Worm (Caenorhabditis elegans) whole organism, L4 larva: ENCODE results near the gene pas-6.

ENCODE experiments used
- D1046.2 ChIP-seq: fragments of 200-800 bp; sonication (Bioruptor generic); IDR thresholded peaks from 2 replicates; pipeline ENCODE4 v1.3.6; 2022; ENCODE audit warnings: missing genetic modification characterization, missing compliant biosample characterization
- R02D3.7 ChIP-seq: fragments of 150-350 bp; sonication (generic microtip); optimal IDR thresholded peaks from 3 replicates; lab custom pipeline; 2014; ENCODE audit warnings: missing biosample characterization, missing genetic modification characterization
- T20F7.1 ChIP-seq: fragments of 200-800 bp; sonication (Bioruptor generic); optimal IDR thresholded peaks from 2 replicates; lab custom pipeline; 2018; ENCODE audit warnings: mild to moderate bottlenecking, missing genetic modification characterization, missing compliant biosample characterization
- Y105C5A.15 ChIP-seq: fragments of 200-800 bp; sonication (Bioruptor generic); IDR thresholded peaks from 2 replicates; pipeline ENCODE4 v1.3.6; 2022; ENCODE audit warnings: missing genetic modification characterization, missing compliant biosample characterization
- Y48G9A.11 ChIP-seq: fragments of 200-800 bp; sonication (Bioruptor generic); IDR thresholded peaks from 2 replicates; pipeline ENCODE4 v1.3.6; 2022; ENCODE audit warnings: missing genetic modification reagents, missing genetic modification characterization, missing compliant biosample characterization
- ZK546.5 ChIP-seq, 2 experiments: sonication (generic microtip); optimal IDR thresholded peaks; 2 replicates each; lab custom pipeline; 2017; ENCODE audit warnings: missing biosample characterization in 2 of 2, missing genetic modification characterization in 2 of 2
- ama-1 ChIP-seq: fragments of 150-350 bp; optimal IDR thresholded peaks from 2 replicates; lab custom pipeline; 2014; ENCODE audit warnings: inconsistent platforms, mixed read lengths
- arid-1 ChIP-seq: fragments of 200-800 bp; sonication (Bioruptor generic); conservative IDR thresholded peaks from 2 replicates; pipeline ENCODE4 v1.3.6; 2022; ENCODE audit warnings: missing genetic modification reagents, missing genetic modification characterization, missing compliant biosample characterization
- ceh-20 ChIP-seq: fragments of 200-800 bp; sonication (Bioruptor generic); IDR thresholded peaks from 2 replicates; pipeline ENCODE4 v1.3.6; 2022; ENCODE audit warnings: missing genetic modification reagents, missing genetic modification characterization, missing compliant biosample characterization
- ceh-62 ChIP-seq: sonication (generic microtip); optimal IDR thresholded peaks from 2 replicates; lab custom pipeline; 2017; ENCODE audit warnings: missing biosample characterization, missing genetic modification characterization
- dmd-6 ChIP-seq: fragments of 200-800 bp; sonication (Bioruptor generic); IDR thresholded peaks from 2 replicates; pipeline ENCODE4 v1.3.6; 2022; ENCODE audit warnings: missing genetic modification reagents, missing genetic modification characterization, missing compliant biosample characterization
- dmd-8 ChIP-seq: fragments of 200-800 bp; sonication (Bioruptor generic); IDR thresholded peaks from 2 replicates; pipeline ENCODE4 v1.3.6; 2022; ENCODE audit warnings: missing genetic modification characterization, missing compliant biosample characterization
- dve-1 ChIP-seq: sonication (generic microtip); optimal IDR thresholded peaks from 2 replicates; lab custom pipeline; 2017; ENCODE audit warnings: antibody characterized with exemption, mild to moderate bottlenecking, missing genetic modification characterization, missing compliant biosample characterization; ENCODE audit not compliant: insufficient read depth
- egl-43 ChIP-seq: fragments of 200-800 bp; sonication (Bioruptor generic); IDR thresholded peaks from 2 replicates; pipeline ENCODE4 v1.3.6; 2022; ENCODE audit warnings: missing genetic modification reagents, missing genetic modification characterization, missing compliant biosample characterization
- hlh-30 ChIP-seq: sonication (generic microtip); optimal IDR thresholded peaks from 2 replicates; lab custom pipeline; 2017; ENCODE audit warnings: antibody characterized with exemption, mild to moderate bottlenecking, missing genetic modification characterization, missing compliant biosample characterization; ENCODE audit not compliant: insufficient read depth
- hmg-1.1 ChIP-seq: fragments of 200-800 bp; sonication (Bioruptor generic); IDR thresholded peaks from 2 replicates; pipeline ENCODE4 v1.3.6; 2022; ENCODE audit warnings: missing genetic modification reagents, missing genetic modification characterization, missing compliant biosample characterization
- lin-15B ChIP-seq: fragments of 150-350 bp; sonication (generic microtip); optimal IDR thresholded peaks from 3 replicates; lab custom pipeline; 2014; ENCODE audit warnings: missing biosample characterization, missing genetic modification characterization
- lir-3 ChIP-seq: sonication (generic microtip); optimal IDR thresholded peaks from 2 replicates; lab custom pipeline; 2016; ENCODE audit warnings: mild to moderate bottlenecking, missing genetic modification characterization, missing compliant biosample characterization
- mes-2 ChIP-seq: sonication (generic microtip); optimal IDR thresholded peaks from 2 replicates; lab custom pipeline; 2016; ENCODE audit warnings: missing genotype, mild to moderate bottlenecking, missing genetic modification characterization, missing compliant biosample characterization; ENCODE audit not compliant: poor library complexity, severe bottlenecking
- nhr-28 ChIP-seq: fragments of 150-350 bp; optimal IDR thresholded peaks from 2 replicates; lab custom pipeline; 2014; ENCODE audit warnings: missing biosample characterization, missing genetic modification characterization
- nhr-6 ChIP-seq: fragments of 150-350 bp; optimal IDR thresholded peaks from 2 replicates; lab custom pipeline; 2014; ENCODE audit warnings: missing biosample characterization, missing genetic modification characterization
- pqm-1 ChIP-seq: sonication (generic microtip); optimal IDR thresholded peaks from 2 replicates; lab custom pipeline; 2017; ENCODE audit warnings: missing biosample characterization, missing genetic modification characterization
- rbr-2 ChIP-seq: sonication (generic microtip); optimal IDR thresholded peaks from 2 replicates; lab custom pipeline; 2016; ENCODE audit warnings: missing genotype, missing genetic modification characterization, missing compliant biosample characterization
- snpc-1.2 ChIP-seq: fragments of 200-800 bp; sonication (Bioruptor generic); IDR thresholded peaks from 2 replicates; pipeline ENCODE4 v1.3.6; 2022; ENCODE audit warnings: missing genetic modification reagents, missing genetic modification characterization, missing compliant biosample characterization
- snpc-4 ChIP-seq: fragments of 150-350 bp; optimal IDR thresholded peaks from 2 replicates; lab custom pipeline; 2014; ENCODE audit warnings: missing biosample characterization, missing genetic modification characterization
- unc-130 ChIP-seq: sonication (generic microtip); optimal IDR thresholded peaks from 2 replicates; lab custom pipeline; 2016; ENCODE audit warnings: missing genetic modification reagents, missing genetic modification characterization, missing compliant biosample characterization
- zfp-3 ChIP-seq: fragments of 200-800 bp; sonication (Bioruptor generic); conservative IDR thresholded peaks from 2 replicates; pipeline ENCODE4 v1.3.6; 2022; ENCODE audit warnings: missing genetic modification reagents, missing genetic modification characterization, missing compliant biosample characterization
- zip-2 ChIP-seq: fragments of 150-350 bp; optimal IDR thresholded peaks from 2 replicates; lab custom pipeline; 2014; ENCODE audit warnings: missing biosample characterization, missing genetic modification characterization
- ztf-11 ChIP-seq: fragments of 150-350 bp; optimal IDR thresholded peaks from 2 replicates; lab custom pipeline; 2014; ENCODE audit warnings: missing biosample characterization, missing genetic modification characterization
- ztf-7 ChIP-seq: fragments of 150-350 bp; optimal IDR thresholded peaks from 2 replicates; lab custom pipeline; 2014; ENCODE audit warnings: missing biosample characterization, missing genetic modification characterization

Gene pas-6

ce11 chrV:5558590-5558989 is 25.6 kb downstream of the pas-6 start, which contains the start of gene glb-5:
glb-5 (plus strand) TSS chrV:5558890.
- TF ChIP-seq dve-1 (no peak), lir-3 (no peak), dmd-6 (GFP tag; lab: Robert Waterston, UW) (0 out of 2 replicates have a peak, but pooled peaks have one; percentile 4), ztf-11 (no peak)

ce11 chrV:5548497-5548896 is 35.6 kb downstream of the pas-6 start:
- peak; percentile 89 for TF ChIP-seq zip-2
- no peak for TF ChIP-seq rbr-2 (tag; lab: Kevin White, UChicago)

DNA sequence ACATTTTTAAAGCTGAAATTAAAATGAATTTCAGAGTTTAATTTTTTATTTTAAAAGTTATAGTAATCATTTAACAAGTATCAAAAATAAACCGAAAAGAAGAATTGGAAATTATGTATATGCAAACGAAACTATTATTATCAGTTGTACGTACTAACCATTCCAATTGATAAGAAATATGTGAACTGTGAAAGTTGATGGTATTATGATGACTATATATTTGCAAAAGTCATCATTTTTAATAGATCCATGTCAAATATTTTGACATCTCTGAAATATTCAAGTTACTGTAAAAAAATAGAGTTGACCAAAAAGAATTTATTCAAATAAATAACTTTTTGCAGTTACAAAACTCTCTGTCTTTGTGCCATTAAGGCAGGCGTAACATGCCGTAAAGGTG is 36.1 kb downstream of the pas-6 start, which contains the start of gene ugt-48:
TSS of gene ugt-48 (minus strand) at position 12 of the 400 bp plus-strand sequence.
- TF ChIP-seq dmd-6 (GFP tag; lab: Robert Waterston, UW) (no peak), pqm-1 (tag; lab: Kevin White, UChicago) (peak; percentile 40), dve-1 (no peak), egl-43 (GFP tag; lab: Robert Waterston, UW) (no peak), D1046.2 (GFP tag; lab: Robert Waterston, UW) (no peak), dmd-8 (GFP tag; lab: Robert Waterston, UW) (no peak), nhr-6 (tag; lab: Kevin White, UChicago) (no peak), arid-1 (GFP tag; lab: Robert Waterston, UW) (no peak), zfp-3 (GFP tag; lab: Robert Waterston, UW) (no peak), nhr-28 (tag; lab: Kevin White, UChicago) (peak; percentile 24), ZK546.5 (tag; optimal IDR thresholded peaks at IDR 0.05; lab: Kevin White, UChicago) (no peak), ztf-7 (tag; lab: Kevin White, UChicago) (no peak)

ce11 chrV:5538500-5538899 is 45.6 kb downstream of the pas-6 start, which contains the start of gene cft-1:
cft-1 (plus strand) TSS chrV:5538800.
- TF ChIP-seq ceh-62 (tag; lab: Kevin White, UChicago) (no peak), lin-15B (tag; lab: Kevin White, UChicago) (no peak), ama-1 (lab: Kevin White, UChicago) (no peak), Y105C5A.15 (GFP tag; lab: Robert Waterston, UW) (no peak), pqm-1 (tag; lab: Kevin White, UChicago) (no peak), D1046.2 (GFP tag; lab: Robert Waterston, UW) (no peak), lir-3 (no peak), snpc-4 (tag; lab: Kevin White, UChicago) (no peak), R02D3.7 (tag; lab: Kevin White, UChicago) (no peak), ztf-11 (no peak), ceh-20 (GFP tag; lab: Robert Waterston, UW) (no peak)
- TF ChIP-seq, all 104 proteins: peak for 0

DNA sequence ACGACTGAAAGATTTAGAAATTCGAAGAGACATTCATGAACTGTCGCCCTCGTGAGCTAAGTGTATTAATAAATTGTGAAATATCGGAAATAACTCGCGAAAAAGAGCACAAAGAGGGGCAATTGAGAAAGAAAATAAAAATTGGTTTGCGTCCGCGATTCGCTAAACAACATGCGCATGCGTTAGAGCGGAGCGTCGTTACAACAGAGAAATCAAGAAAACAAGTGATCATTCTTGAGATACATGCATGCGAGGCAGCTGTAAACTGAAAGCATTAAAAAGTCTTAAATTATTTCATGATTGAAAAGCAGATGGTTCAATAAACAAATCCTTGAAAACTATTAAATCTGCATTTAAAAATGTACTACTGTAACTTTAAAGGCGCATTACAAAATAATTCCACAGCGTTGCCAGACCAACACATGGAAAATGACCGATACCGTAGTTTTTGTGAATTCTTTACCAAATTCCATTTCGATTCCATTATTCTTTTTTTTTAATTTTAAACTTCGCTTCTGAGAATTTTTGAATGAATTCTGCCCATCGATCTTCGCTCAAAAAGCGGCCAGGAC is 47.8 kb downstream of the pas-6 start, which contains the start of the genes cox-16 and syp-2:
TSS of gene cox-16 (minus strand) at position 4 of the 572 bp plus-strand sequence.
TSS of gene syp-2 (plus strand) at position 248 of the 572 bp plus-strand sequence.
- TF ChIP-seq unc-130 (GFP tag; lab: Kevin White, UChicago), result peak; percentile 26
- 0 out of 2 replicates have a peak, but pooled peaks have one; percentile 36 for TF ChIP-seq snpc-1.2 (GFP tag; lab: Robert Waterston, UW)
- peak; percentile 8 for TF ChIP-seq mes-2 (tag; lab: Kevin White, UChicago)
- TF ChIP-seq hlh-30 (tag; lab: Kevin White, UChicago), result peak; percentile 18
- no peak for TF ChIP-seq ceh-20 (GFP tag; lab: Robert Waterston, UW)
- TF ChIP-seq dmd-8 (GFP tag; lab: Robert Waterston, UW), result no peak
- peak; percentile 97 for TF ChIP-seq Y48G9A.11
- 0 out of 2 replicates have a peak, but pooled peaks have one; percentile 32 for TF ChIP-seq hmg-1.1 (GFP tag; lab: Robert Waterston, UW)
- peak; percentile 96 for TF ChIP-seq T20F7.1 (GFP tag; lab: Kevin White, UChicago)
- TF ChIP-seq, all 104 proteins: peak for 7
